Fruit fly (Drosophila melanogaster) whole organism, wandering third instar larva: Measurements from ENCODE around the gene Trm7-32.

ENCODE experiments used
- Abd-B ChIP-seq: fragments of >200 bp; optimal IDR thresholded peaks from 2 replicates; lab custom pipeline; 2017; ENCODE audit warnings: missing biosample characterization, missing genetic modification characterization
- CG32264 ChIP-seq: fragments of 200-800 bp; sonication (Bioruptor generic); optimal IDR thresholded peaks from 2 replicates; lab custom pipeline; 2016; ENCODE audit warnings: missing biosample characterization, missing genetic modification characterization
- CG9705 ChIP-seq: fragments of 200-800 bp; sonication (Bioruptor generic); optimal IDR thresholded peaks from 2 replicates; lab custom pipeline; 2018; ENCODE audit warnings: missing biosample characterization, mild to moderate bottlenecking, missing genetic modification characterization
- Dfd ChIP-seq: fragments of >200 bp; optimal IDR thresholded peaks from 2 replicates; lab custom pipeline; 2017; ENCODE audit warnings: missing biosample characterization, missing genetic modification characterization
- Dif ChIP-seq: fragments of 200-275, 200-300 bp; sonication (Bioruptor generic); optimal IDR thresholded peaks from 2 replicates; lab custom pipeline; 2018; ENCODE audit warnings: missing biosample characterization, missing genetic modification characterization; ENCODE audit not compliant: partially characterized antibody
- HLH106 ChIP-seq: fragments of 200-800 bp; optimal IDR thresholded peaks from 3 replicates; lab custom pipeline; 2019; ENCODE audit warnings: missing biosample characterization, mild to moderate bottlenecking, missing genetic modification characterization, moderate library complexity
- Hnf4 ChIP-seq: fragments of 200-800 bp; sonication (Bioruptor generic); optimal IDR thresholded peaks from 2 replicates; lab custom pipeline; 2016; ENCODE audit warnings: missing biosample characterization, mild to moderate bottlenecking, missing genetic modification characterization
- Hr83 ChIP-seq: fragments of 200-300 bp; sonication (Bioruptor generic); optimal IDR thresholded peaks from 2 replicates; lab custom pipeline; 2016; ENCODE audit warnings: missing biosample characterization, mild to moderate bottlenecking, missing genetic modification characterization, moderate library complexity; ENCODE audit not compliant: poor library complexity, severe bottlenecking
- Jra ChIP-seq: sonication (Bioruptor generic); optimal IDR thresholded peaks from 2 replicates; lab custom pipeline; 2016; ENCODE audit warnings: missing biosample characterization, missing genetic modification characterization
- Mio ChIP-seq: sonication (Bioruptor generic); optimal IDR thresholded peaks from 2 replicates; lab custom pipeline; 2016; ENCODE audit warnings: missing biosample characterization, missing genetic modification characterization
- OdsH ChIP-seq: fragments of 200-800 bp; sonication (Bioruptor generic); optimal IDR thresholded peaks from 2 replicates; lab custom pipeline; 2016; ENCODE audit warnings: missing biosample characterization, mild to moderate bottlenecking, missing genetic modification characterization
- Rel ChIP-seq, 2 experiments: fragments of 200-800 bp; sonication (Bioruptor generic) in 1 of 2; optimal IDR thresholded peaks; 2 replicates in 1 of 2; 3 replicates in 1 of 2; lab custom pipeline; 2016 to 2019; ENCODE audit warnings: mild to moderate bottlenecking in 2 of 2, missing biosample characterization in 2 of 2, missing genetic modification characterization in 2 of 2, moderate library complexity in 1 of 2
- Sp1 ChIP-seq: fragments of 200-800 bp; sonication (Bioruptor generic); optimal IDR thresholded peaks from 3 replicates; lab custom pipeline; 2019; ENCODE audit warnings: missing biosample characterization, mild to moderate bottlenecking, missing genetic modification characterization, moderate library complexity
- br ChIP-seq: fragments of 200-800 bp; sonication (Bioruptor generic); optimal IDR thresholded peaks from 2 replicates; lab custom pipeline; 2016; ENCODE audit warnings: missing biosample characterization, missing genetic modification characterization
- brk ChIP-seq: fragments of 200-800 bp; sonication (Bioruptor generic); optimal IDR thresholded peaks from 2 replicates; lab custom pipeline; 2016; ENCODE audit warnings: missing biosample characterization, mild to moderate bottlenecking, missing genetic modification characterization
- dl ChIP-seq, 2 experiments: fragments of 175-275, 200-275 bp in 1 of 2; fragments of 200-275 bp in 1 of 2; sonication (Bioruptor generic); optimal IDR thresholded peaks; lab custom pipeline; 2018; ENCODE audit warnings: mild to moderate bottlenecking in 2 of 2, missing biosample characterization in 2 of 2, missing genetic modification characterization in 2 of 2, moderate library complexity in 2 of 2; ENCODE audit not compliant: partially characterized antibody in 2 of 2, insufficient read depth in 1 of 2
- dmrt93B ChIP-seq: fragments of 200-800 bp; sonication (Bioruptor generic); optimal IDR thresholded peaks from 2 replicates; lab custom pipeline; 2018; ENCODE audit warnings: missing biosample characterization, mild to moderate bottlenecking, missing genetic modification characterization
- dsf ChIP-seq: sonication (Bioruptor generic); optimal IDR thresholded peaks from 2 replicates; lab custom pipeline; 2016; ENCODE audit warnings: missing biosample characterization, missing genetic modification characterization, borderline replicate concordance
- ey ChIP-seq: fragments of 200-800 bp; sonication (Bioruptor generic); optimal IDR thresholded peaks from 2 replicates; lab custom pipeline; 2016; ENCODE audit warnings: missing biosample characterization, missing genetic modification characterization
- foxo ChIP-seq, 2 experiments: fragments of 200-800 bp; sonication (Bioruptor generic); optimal IDR thresholded peaks; 2 replicates in 1 of 2; 3 replicates in 1 of 2; lab custom pipeline; 2016 to 2017; ENCODE audit warnings: missing biosample characterization in 2 of 2, missing genetic modification characterization in 2 of 2
- fru ChIP-seq: fragments of 200-800 bp; sonication (Bioruptor generic); optimal IDR thresholded peaks from 3 replicates; lab custom pipeline; 2016; ENCODE audit warnings: missing biosample characterization, mild to moderate bottlenecking, missing genetic modification characterization
- h ChIP-seq: fragments of 200-800 bp; sonication (Bioruptor generic); optimal IDR thresholded peaks from 3 replicates; lab custom pipeline; 2016; ENCODE audit warnings: missing biosample characterization, mild to moderate bottlenecking, missing genetic modification characterization
- jim ChIP-seq: fragments of 175-275, 200-325 bp; sonication (Bioruptor generic); optimal IDR thresholded peaks from 2 replicates; lab custom pipeline; 2016; ENCODE audit warnings: missing biosample characterization, mild to moderate bottlenecking, missing genetic modification characterization
- lola ChIP-seq: fragments of >200 bp; optimal IDR thresholded peaks from 2 replicates; lab custom pipeline; 2017; ENCODE audit warnings: missing biosample characterization, missing genetic modification characterization
- psq ChIP-seq: fragments of 200-800 bp; sonication (Bioruptor generic); optimal IDR thresholded peaks from 3 replicates; lab custom pipeline; 2017; ENCODE audit warnings: missing biosample characterization, mild to moderate bottlenecking, missing genetic modification characterization, moderate library complexity
- rgr ChIP-seq: fragments of 200-800 bp; sonication (Bioruptor generic); optimal IDR thresholded peaks from 3 replicates; lab custom pipeline; 2016; ENCODE audit warnings: missing biosample characterization, mild to moderate bottlenecking, missing genetic modification characterization
- sage ChIP-seq: fragments of 200-800 bp; sonication (Bioruptor generic); optimal IDR thresholded peaks from 2 replicates; lab custom pipeline; 2016; ENCODE audit warnings: missing biosample characterization, mild to moderate bottlenecking, missing genetic modification characterization
- sv ChIP-seq: fragments of 200-800 bp; sonication (Bioruptor generic); optimal IDR thresholded peaks from 3 replicates; lab custom pipeline; 2016; ENCODE audit warnings: missing biosample characterization, missing genetic modification characterization
- tai ChIP-seq: sonication (Bioruptor generic); optimal IDR thresholded peaks from 2 replicates; lab custom pipeline; 2016; ENCODE audit warnings: missing biosample characterization, missing genetic modification characterization
- usp ChIP-seq: fragments of >200 bp; optimal IDR thresholded peaks from 2 replicates; lab custom pipeline; 2017; ENCODE audit warnings: missing biosample characterization, missing genetic modification characterization
- woc ChIP-seq: sonication (Bioruptor generic); optimal IDR thresholded peaks from 2 replicates; lab custom pipeline; 2016; ENCODE audit warnings: missing biosample characterization, mild to moderate bottlenecking, missing genetic modification characterization

Gene Trm7-32

DNA sequence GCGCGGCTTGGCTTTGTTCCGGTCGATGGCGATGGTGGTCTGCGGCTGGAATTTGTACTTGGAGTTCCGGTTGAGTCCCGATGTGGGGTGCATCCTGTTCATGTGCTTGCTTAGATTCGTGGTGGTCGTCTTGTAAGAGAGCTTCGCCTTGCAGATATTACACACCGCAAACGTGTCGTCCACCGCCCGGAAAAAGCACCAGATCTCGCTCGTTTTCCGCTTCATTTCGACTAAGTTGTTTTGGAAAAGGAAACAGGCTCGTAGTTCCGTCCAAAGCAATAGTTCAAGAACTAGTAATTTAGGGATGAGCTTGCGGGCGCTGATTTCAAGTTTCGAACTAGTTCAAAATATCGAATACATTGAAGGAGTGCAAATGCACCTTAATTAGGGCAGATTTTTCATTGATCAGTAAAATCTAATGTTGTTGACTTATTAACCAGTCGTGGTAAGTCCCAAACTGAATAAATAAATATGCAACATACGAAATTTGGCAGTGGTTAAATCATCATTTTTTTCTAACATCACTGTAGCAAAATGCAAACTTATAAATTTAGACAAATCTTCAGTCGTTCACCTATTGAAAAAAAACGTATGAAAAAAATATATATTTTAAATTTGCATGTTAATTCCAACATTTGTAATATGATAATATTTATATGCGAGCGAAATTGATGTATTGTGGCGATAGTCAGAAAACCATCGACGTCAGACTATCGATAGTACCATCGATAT, 2.5 kb downstream of the Trm7-32 start, which contains the start of the genes bdwf and Patr-1:
Gene bdwf (minus strand): TSS at position 299 of the 732 bp plus-strand sequence.
Gene Patr-1 (plus strand): TSS at position 727 of the 732 bp plus-strand sequence.
- peak in 1 of 2 experiments; percentile 51 for TF ChIP-seq foxo (GFP tag; optimal IDR thresholded peaks at IDR 0.05; lab: Kevin White, UChicago)
- TF ChIP-seq psq (GFP tag; lab: Kevin White, UChicago), result peak; percentile 19
- peak; percentile 77 for TF ChIP-seq Jra
- TF ChIP-seq jim (GFP tag; lab: Kevin White, UChicago), result no peak
- TF ChIP-seq dmrt93B (GFP tag; lab: Kevin White, UChicago), result no peak
- peak; percentile 25 for TF ChIP-seq sv (GFP tag; lab: Kevin White, UChicago)
- peak; percentile 19 for TF ChIP-seq OdsH (GFP tag; lab: Kevin White, UChicago)
- no peak for TF ChIP-seq rgr
- peak; percentile 32 for TF ChIP-seq dsf (GFP tag; lab: Kevin White, UChicago)
- peak; percentile 71 for TF ChIP-seq woc (GFP tag; lab: Kevin White, UChicago)
- TF ChIP-seq HLH106, result peak; percentile 26

DNA sequence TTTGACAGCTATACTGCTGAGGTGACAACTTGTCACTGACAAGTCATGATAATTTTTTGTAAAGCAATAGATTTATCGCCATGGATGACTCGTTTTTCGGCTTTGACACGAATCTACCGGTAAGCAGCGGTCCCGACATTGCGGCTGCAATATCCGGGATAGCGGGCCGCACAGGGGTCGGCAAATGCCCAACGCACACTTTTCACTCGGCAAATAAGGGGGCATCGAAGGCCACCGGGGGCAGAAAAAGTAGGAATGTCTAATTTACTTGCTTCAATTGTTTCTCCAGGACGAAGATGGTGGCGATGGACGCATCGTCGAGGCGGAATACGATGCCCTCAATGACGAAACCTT, 3.1 kb downstream of the Trm7-32 start:
- TF ChIP-seq rgr (no peak), jim (GFP tag; lab: Kevin White, UChicago) (no peak), brk (GFP tag; lab: Kevin White, UChicago) (no peak), Hnf4 (no peak)

DNA sequence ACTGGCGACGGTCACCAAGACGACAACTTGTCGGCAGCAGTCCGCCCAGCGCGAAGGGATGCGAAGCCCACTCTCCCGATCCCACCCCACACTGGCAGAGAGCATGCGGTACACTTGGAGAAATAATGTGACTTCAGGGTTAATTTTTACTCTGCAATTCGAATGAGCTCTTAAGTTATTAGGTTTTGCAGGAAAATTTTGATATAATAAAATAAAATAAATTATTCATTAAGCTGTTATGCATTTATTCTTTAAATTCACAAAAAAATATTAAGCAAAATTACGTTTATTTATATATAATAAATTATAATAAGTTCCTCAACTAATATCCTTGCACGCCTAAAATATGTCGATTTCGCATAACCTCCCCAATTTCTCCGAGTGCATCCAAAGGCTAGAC, 8.4 kb downstream of the Trm7-32 start:
- TF ChIP-seq usp (no peak), Mio (no peak), foxo (GFP tag; optimal IDR thresholded peaks at IDR 0.05; lab: Kevin White, UChicago) (peak in 1 of 2 experiments; percentile 4), rgr (peak; percentile 18)

DNA sequence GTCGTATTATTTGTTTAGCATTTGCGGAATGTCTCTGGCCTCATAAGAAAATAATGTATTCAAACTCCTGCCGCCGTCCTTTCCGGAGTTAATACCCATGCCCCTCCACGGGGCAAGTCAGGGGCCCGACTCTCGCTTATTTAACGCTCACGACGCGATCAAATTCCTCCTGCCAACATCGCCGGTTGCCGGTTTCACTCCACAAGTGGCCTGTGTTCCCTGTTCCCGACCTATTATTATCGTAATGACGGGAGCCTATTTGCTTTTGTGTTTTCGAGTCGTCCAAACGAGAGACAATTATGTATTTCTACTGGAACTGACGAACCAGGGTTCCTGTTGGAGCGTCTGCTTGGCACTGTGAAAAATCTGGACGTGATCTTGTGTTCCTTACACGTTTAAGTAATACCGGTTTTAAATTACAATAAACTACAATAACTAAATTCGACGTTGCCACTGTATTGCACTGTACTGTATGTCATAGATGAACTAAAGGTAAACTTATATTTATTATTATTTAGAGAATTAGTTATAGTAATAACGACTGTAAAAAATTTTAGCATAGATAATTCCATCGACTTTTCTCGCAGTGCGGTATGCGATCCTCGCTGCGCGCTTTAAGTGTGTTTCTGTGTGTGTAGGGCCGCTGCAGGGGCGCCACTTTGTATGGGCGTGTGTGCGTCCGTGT, 12.1 kb downstream of the Trm7-32 start:
- TF ChIP-seq tai (GFP tag; lab: Kevin White, UChicago) (peak; percentile 34), Jra (no peak), Hr83 (no peak), Mio (no peak), CG32264 (GFP tag; lab: Kevin White, UChicago) (peak; percentile 46), Abd-B (GFP tag; lab: Kevin White, UChicago) (no peak), CG9705 (GFP tag; lab: Kevin White, UChicago) (peak; percentile 74), psq (GFP tag; lab: Kevin White, UChicago) (peak; percentile 62), Rel (GFP tag; optimal IDR thresholded peaks at IDR 0.05; lab: Kevin White, UChicago) (peak; percentile 34), Rel (tag; optimal IDR thresholded peaks at IDR 0.05; lab: Kevin White, UChicago) (peak; percentile 39), Dif (no peak), sage (GFP tag; lab: Kevin White, UChicago) (peak; percentile 59), OdsH (GFP tag; lab: Kevin White, UChicago) (peak; percentile 79), lola (GFP tag; lab: Kevin White, UChicago) (no peak), woc (GFP tag; lab: Kevin White, UChicago) (peak; percentile 78), h (peak; percentile 84), dl (GFP tag; optimal IDR thresholded peaks at IDR 0.05; lab: Kevin White, UChicago; ENCODE audit: insufficient read depth in 1 of 2, partially characterized antibody in 2 of 2) (no peak), dmrt93B (GFP tag; lab: Kevin White, UChicago) (peak; percentile 61), rgr (peak; percentile 66), Dfd (GFP tag; lab: Kevin White, UChicago) (no peak), fru (GFP tag; lab: Kevin White, UChicago) (peak; percentile 71), Hnf4 (peak; percentile 59), usp (no peak), foxo (GFP tag; optimal IDR thresholded peaks at IDR 0.05; lab: Kevin White, UChicago) (peak in 1 of 2 experiments; percentile 63), HLH106 (peak; percentile 88), brk (GFP tag; lab: Kevin White, UChicago) (peak; percentile 69), Sp1 (GFP tag; lab: Kevin White, UChicago) (peak; percentile 80), br (GFP tag; lab: Kevin White, UChicago) (peak; percentile 71), sv (GFP tag; lab: Kevin White, UChicago) (peak; percentile 33), ey (GFP tag; lab: Kevin White, UChicago) (peak; percentile 72)
